Worm (Caenorhabditis elegans): ENCODE measurements around the gene tbx-8.

tbx-8 gene

DNA sequence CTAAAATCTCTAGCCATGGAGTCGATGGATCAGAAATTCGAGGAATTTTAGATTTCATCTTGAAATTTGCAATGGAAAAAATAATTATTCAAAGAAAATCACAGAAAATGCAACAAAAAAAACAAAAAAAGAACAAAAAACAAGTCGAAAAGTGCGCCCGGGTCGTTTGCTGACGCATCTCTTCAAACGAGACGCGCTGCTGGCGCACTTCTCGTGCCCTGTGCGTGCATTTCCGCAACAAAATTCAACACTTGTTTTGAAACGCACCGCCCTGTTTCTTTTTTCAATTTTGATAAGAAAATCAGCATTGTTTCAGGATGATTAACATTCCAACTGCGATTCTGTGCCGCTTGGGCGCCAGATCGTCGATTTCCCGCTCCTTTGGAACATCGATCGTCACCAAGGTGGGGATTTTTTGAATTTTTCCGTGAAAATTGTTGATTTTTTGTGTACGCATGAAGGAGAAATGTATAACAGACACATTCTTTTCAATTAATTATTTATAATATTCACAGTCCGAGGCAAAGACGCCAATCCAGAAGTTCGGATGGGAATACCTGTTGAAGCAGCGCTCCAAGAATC, 13.1 kb upstream of the tbx-8 start, which contains the start of the genes jmjd-4 and mev-1 (continued):
- TF ChIP-seq saeg-2 (GFP tag; IDR thresholded peaks at IDR 0.05) (0 out of 2 replicates have a peak, but pooled peaks have one; percentile 35), nhr-25 (tag; optimal IDR thresholded peaks at IDR 0.05; ENCODE audit: borderline replicate concordance, insufficient read depth) (peak; percentile 40), duxl-1 (tag; optimal IDR thresholded peaks at IDR 0.05; ENCODE audit: poor library complexity) (peak; percentile 77), unc-130 (GFP tag; optimal IDR thresholded peaks at IDR 0.05) (peak; percentile 35), nhr-111 (GFP tag; optimal IDR thresholded peaks at IDR 0.05) (no peak), hmg-1.1 (GFP tag; IDR thresholded peaks at IDR 0.05) (peak; percentile 89), mxl-3 (GFP tag; optimal IDR thresholded peaks at IDR 0.05) (peak; percentile 63), ceh-32 (tag; optimal IDR thresholded peaks at IDR 0.05; ENCODE audit: poor library complexity) (peak; percentile 18), lin-1 (GFP tag; IDR thresholded peaks at IDR 0.05) (peak; percentile 72; the same call in 1 of the 2 replicates), tag-97 (GFP tag; IDR thresholded peaks at IDR 0.05) (no peak), tra-1 (GFP tag; IDR thresholded peaks at IDR 0.05) (peak; percentile 82), lsy-2 (tag; optimal IDR thresholded peaks at IDR 0.05) (peak; percentile 38 to 94), mes-2 (tag; optimal IDR thresholded peaks at IDR 0.05; ENCODE audit: poor library complexity, severe bottlenecking) (peak; percentile 86), zip-2 (tag; optimal IDR thresholded peaks at IDR 0.05) (peak; percentile 10), dmd-8 (GFP tag; IDR thresholded peaks at IDR 0.05) (no peak), zip-11 (GFP tag; IDR thresholded peaks at IDR 0.05) (no peak), mdl-1 (tag; optimal IDR thresholded peaks at IDR 0.05) (peak in 1 of 2 experiments; percentile 42), T20F7.1 (GFP tag; optimal IDR thresholded peaks at IDR 0.05) (no peak), ztf-11 (tag; optimal IDR thresholded peaks at IDR 0.05) (no peak), zag-1 (tag; optimal IDR thresholded peaks at IDR 0.05) (no peak), daf-12 (tag; optimal IDR thresholded peaks at IDR 0.05) (no peak), D1046.2 (GFP tag; IDR thresholded peaks at IDR 0.05) (0 out of 2 replicates have a peak, but pooled peaks have one; percentile 52), vab-7 (GFP tag; IDR thresholded peaks at IDR 0.05) (0 out of 2 replicates have a peak, but pooled peaks have one; percentile 21), hlh-30 (tag; optimal IDR thresholded peaks at IDR 0.05; ENCODE audit: insufficient read depth) (peak; percentile 82), egl-43 (GFP tag; IDR thresholded peaks at IDR 0.05) (peak; percentile 81), pha-4 (GFP tag; IDR thresholded peaks at IDR 0.05) (peak; percentile 76; the same call in 1 of the 2 replicates), pha-4 (tag; optimal IDR thresholded peaks at IDR 0.05) (no peak), gei-8 (GFP tag; optimal IDR thresholded peaks at IDR 0.05) (no peak), ctbp-1 (GFP tag; IDR thresholded peaks at IDR 0.05) (peak; percentile 65), lin-38 (GFP tag; IDR thresholded peaks at IDR 0.05) (peak; percentile 91), F26F4.8 (GFP tag; conservative IDR thresholded peaks at IDR 0.05) (no peak), daf-8 (GFP tag; IDR thresholded peaks at IDR 0.05) (no peak), lin-13 (GFP tag; optimal IDR thresholded peaks at IDR 0.05) (peak; percentile 86), mxl-2 (GFP tag; conservative IDR thresholded peaks at IDR 0.05) (peak; percentile 58; the same call in 1 of the 2 replicates), nhr-237 (tag; optimal IDR thresholded peaks at IDR 0.05) (no peak), F44E2.7 (GFP tag; IDR thresholded peaks at IDR 0.05) (no peak), nhr-11 (tag; optimal IDR thresholded peaks at IDR 0.05) (peak; percentile 61), mdt-29 (GFP tag; IDR thresholded peaks at IDR 0.05) (peak; percentile 78), attf-4 (tag; optimal IDR thresholded peaks at IDR 0.05) (no peak), ceh-20 (GFP tag; IDR thresholded peaks at IDR 0.05) (peak; percentile 86), nhr-28 (tag; optimal IDR thresholded peaks at IDR 0.05) (peak; percentile 47), dpl-1 (GFP tag; optimal IDR thresholded peaks at IDR 0.05) (peak; percentile 85), egl-27 (tag; optimal IDR thresholded peaks at IDR 0.05) (no peak), nhr-42 (GFP tag; IDR thresholded peaks at IDR 0.05) (0 out of 2 replicates have a peak, but pooled peaks have one; percentile 67), lin-15B (tag; optimal IDR thresholded peaks at IDR 0.05) (no peak), lim-7 (GFP tag; IDR thresholded peaks at IDR 0.05) (no peak), fkh-10 (GFP tag; optimal IDR thresholded peaks at IDR 0.05) (peak; percentile 40), ceh-28 (tag; optimal IDR thresholded peaks at IDR 0.05) (no peak), lin-29 (GFP tag; IDR thresholded peaks at IDR 0.05) (peak; percentile 74), spr-3 (GFP tag; optimal IDR thresholded peaks at IDR 0.05) (peak; percentile 75)

Data from whole organism, L4 larva.